Fruit fly (Drosophila melanogaster) whole organism, embryonic: ENCODE measurements around the gene CG17163.
A peak's percentile ranks its signal among the peaks of the same experiment; 100 is the strongest.

Source experiments
- ATbp ChIP-seq: fragments of 200-800 bp; sonication (Bioruptor generic); optimal IDR thresholded peaks from 2 replicates; lab custom pipeline; 2017; ENCODE audit warnings: missing biosample characterization, mild to moderate bottlenecking, missing genetic modification characterization, missing genetic modification reagents
- CG10979 ChIP-seq: fragments of 200-800 bp; sonication (Bioruptor generic); optimal IDR thresholded peaks from 2 replicates; lab custom pipeline; 2018; ENCODE audit warnings: missing biosample characterization, mild to moderate bottlenecking, missing genetic modification characterization, moderate library complexity
- CG13624 ChIP-seq: fragments of 200-800 bp; sonication (Bioruptor generic); optimal IDR thresholded peaks from 2 replicates; lab custom pipeline; 2016; ENCODE audit warnings: missing biosample characterization, missing genetic modification characterization
- CG15601 ChIP-seq: fragments of 200-800 bp; sonication (Bioruptor generic); optimal IDR thresholded peaks from 3 replicates; lab custom pipeline; 2019; ENCODE audit warnings: missing biosample characterization, mild to moderate bottlenecking, missing genetic modification characterization, moderate library complexity
- CG17568 ChIP-seq: fragments of 200-800 bp; sonication (Bioruptor generic); optimal IDR thresholded peaks from 2 replicates; lab custom pipeline; 2018; ENCODE audit warnings: missing biosample characterization, mild to moderate bottlenecking, missing genetic modification characterization, moderate library complexity
- CG1792 ChIP-seq: fragments of 200-800 bp; sonication (Bioruptor generic); optimal IDR thresholded peaks from 2 replicates; lab custom pipeline; 2016; ENCODE audit warnings: missing biosample characterization, missing genetic modification characterization
- CG18262 ChIP-seq: fragments of 200-800 bp; optimal IDR thresholded peaks from 3 replicates; lab custom pipeline; 2019; ENCODE audit warnings: missing biosample characterization, mild to moderate bottlenecking, missing genetic modification characterization, moderate library complexity
- CG2678 ChIP-seq: fragments of 200-800 bp; sonication (Bioruptor generic); optimal IDR thresholded peaks from 3 replicates; lab custom pipeline; 2019; ENCODE audit warnings: missing biosample characterization, mild to moderate bottlenecking, missing genetic modification characterization, moderate library complexity
- CG3065 ChIP-seq: fragments of 200-800 bp; sonication (Bioruptor generic); optimal IDR thresholded peaks from 2 replicates; lab custom pipeline; 2016; ENCODE audit warnings: missing biosample characterization, missing genetic modification characterization
- CG32767 ChIP-seq: fragments of 200-800 bp; sonication (Bioruptor generic); IDR thresholded peaks from 2 replicates; pipeline ENCODE4 v1.3.6; 2022; ENCODE audit warnings: missing biosample characterization, missing genetic modification characterization
- CG3281 ChIP-seq: fragments of 200-800 bp; sonication (Bioruptor generic); optimal IDR thresholded peaks from 3 replicates; lab custom pipeline; 2017; ENCODE audit warnings: missing biosample characterization, mild to moderate bottlenecking, missing genetic modification characterization
- CG5180 ChIP-seq: fragments of 200-800 bp; sonication (Bioruptor generic); optimal IDR thresholded peaks from 3 replicates; lab custom pipeline; 2017; ENCODE audit warnings: missing biosample characterization, missing genetic modification characterization, mild to moderate bottlenecking, moderate library complexity, missing genetic modification reagents
- CG5245 ChIP-seq: fragments of 200-800 bp; sonication (Bioruptor generic); optimal IDR thresholded peaks from 3 replicates; lab custom pipeline; 2016; ENCODE audit warnings: missing biosample characterization, missing genetic modification characterization
- CG7271 ChIP-seq: fragments of 200-800 bp; sonication (Bioruptor generic); optimal IDR thresholded peaks from 2 replicates; lab custom pipeline; 2018; ENCODE audit warnings: missing biosample characterization, mild to moderate bottlenecking, missing genetic modification characterization, moderate library complexity
- CG8924 ChIP-seq: fragments of 200-800 bp; optimal IDR thresholded peaks from 3 replicates; lab custom pipeline; 2019; ENCODE audit warnings: missing biosample characterization, mild to moderate bottlenecking, missing genetic modification characterization, moderate library complexity
- CHES-1-like ChIP-seq: fragments of 200-800 bp; sonication (Bioruptor generic); optimal IDR thresholded peaks from 2 replicates; lab custom pipeline; 2016; ENCODE audit warnings: missing biosample characterization, missing genetic modification characterization
- CoRest ChIP-seq: fragments of 200-800 bp; sonication (Bioruptor generic); optimal IDR thresholded peaks from 3 replicates; lab custom pipeline; 2018; ENCODE audit warnings: missing biosample characterization, mild to moderate bottlenecking, missing genetic modification characterization, moderate library complexity
- D19B ChIP-seq: fragments of 200-800 bp; sonication (Bioruptor generic); optimal IDR thresholded peaks from 2 replicates; lab custom pipeline; 2017; ENCODE audit warnings: missing biosample characterization, mild to moderate bottlenecking, missing genetic modification characterization
- Deaf1 ChIP-seq: fragments of 200-800 bp; optimal IDR thresholded peaks from 3 replicates; lab custom pipeline; 2019; ENCODE audit warnings: missing biosample characterization, mild to moderate bottlenecking, missing genetic modification characterization, moderate library complexity
- Dfd ChIP-seq, 2 experiments: fragments of >200 bp; optimal IDR thresholded peaks; 2 replicates each; lab custom pipeline; 2017; ENCODE audit warnings: missing biosample characterization in 2 of 2, missing genetic modification characterization in 2 of 2
- Doc2 ChIP-seq: fragments of 200-800 bp; sonication (Bioruptor generic); IDR thresholded peaks from 2 replicates; pipeline ENCODE4 v1.3.6; 2022; ENCODE audit warnings: missing biosample characterization, missing genetic modification characterization
- Ets65A ChIP-seq: fragments of 200-800 bp; sonication (Bioruptor generic); peaks from one replicate; lab custom pipeline; 2016; ENCODE audit warnings: missing biosample characterization, missing genetic modification characterization
- Fer1 ChIP-seq: fragments of 200-800 bp; sonication (Bioruptor generic); optimal IDR thresholded peaks from 2 replicates; lab custom pipeline; 2017; ENCODE audit warnings: missing biosample characterization, mild to moderate bottlenecking, missing genetic modification characterization
- GATAe ChIP-seq: fragments of 200-800 bp; sonication (Bioruptor generic); conservative IDR thresholded peaks from 2 replicates; pipeline ENCODE4 v1.3.6; 2022; ENCODE audit warnings: missing biosample characterization, missing genetic modification characterization
- H2.0 ChIP-seq: fragments of 200-800 bp; sonication (Bioruptor generic); IDR thresholded peaks from 2 replicates; pipeline ENCODE4 v1.3.6; 2022; ENCODE audit warnings: missing biosample characterization, missing genetic modification characterization
- Neu2 ChIP-seq: fragments of 200-800 bp; sonication (Bioruptor generic); optimal IDR thresholded peaks from 3 replicates; lab custom pipeline; 2016; ENCODE audit warnings: missing biosample characterization, missing genetic modification characterization, borderline replicate concordance
- Opbp ChIP-seq: fragments of 200-800 bp; sonication (Bioruptor generic); IDR thresholded peaks from 3 replicates; pipeline ENCODE4 v1.3.6; 2022; ENCODE audit warnings: missing biosample characterization, missing genetic modification characterization; ENCODE audit not compliant: partially characterized antibody
- Optix ChIP-seq: fragments of 200-800 bp; sonication (Bioruptor generic); IDR thresholded peaks from 3 replicates; pipeline ENCODE4 v1.3.6; 2022; ENCODE audit warnings: missing biosample characterization, missing genetic modification characterization
- Pdp1 ChIP-seq, 2 experiments: fragments of 200-800 bp; sonication (Bioruptor generic); optimal IDR thresholded peaks; 3 replicates each; lab custom pipeline; 2016; ENCODE audit warnings: missing biosample characterization in 2 of 2, missing genetic modification characterization in 2 of 2, mild to moderate bottlenecking in 1 of 2, moderate library complexity in 1 of 2
- Stat92E ChIP-seq, 3 experiments: fragments of >200 bp in 2 of 3; fragments of 200-800 bp in 1 of 3; sonication (Bioruptor generic) in 1 of 3; optimal IDR thresholded peaks; 2 replicates each; lab custom pipeline; 2017 to 2019; ENCODE audit warnings: missing biosample characterization in 3 of 3, missing genetic modification characterization in 3 of 3, mild to moderate bottlenecking in 1 of 3, moderate library complexity in 1 of 3
- ac ChIP-seq: fragments of 200-800 bp; sonication (Bioruptor generic); optimal IDR thresholded peaks from 3 replicates; lab custom pipeline; 2017; ENCODE audit warnings: missing biosample characterization, mild to moderate bottlenecking, missing genetic modification characterization
- al ChIP-seq: fragments of 200-800 bp; sonication (Bioruptor generic); IDR thresholded peaks from 2 replicates; pipeline ENCODE4 v1.3.6; 2022; ENCODE audit warnings: missing biosample characterization, missing genetic modification characterization
- ase ChIP-seq: fragments of 200-800 bp; sonication (Bioruptor generic); IDR thresholded peaks from 3 replicates; pipeline ENCODE4 v1.3.6; 2022; ENCODE audit warnings: missing biosample characterization, missing genetic modification characterization
- ato ChIP-seq: fragments of 200-800 bp; sonication (Bioruptor generic); IDR thresholded peaks from 2 replicates; pipeline ENCODE4 v1.3.6; 2022; ENCODE audit warnings: missing biosample characterization, missing genetic modification characterization; ENCODE audit not compliant: partially characterized antibody
- bsh ChIP-seq, 2 experiments: fragments of 200-800 bp; sonication (Bioruptor generic); optimal IDR thresholded peaks; 2 replicates each; lab custom pipeline; 2017 to 2018; ENCODE audit warnings: mild to moderate bottlenecking in 2 of 2, missing biosample characterization in 2 of 2, missing genetic modification characterization in 2 of 2, moderate library complexity in 1 of 2
- chinmo ChIP-seq: fragments of 200-800 bp; sonication (Bioruptor generic); IDR thresholded peaks from 4 replicates; pipeline ENCODE4 v1.3.6; 2022; ENCODE audit warnings: missing biosample characterization, missing genetic modification characterization; ENCODE audit not compliant: partially characterized antibody
- dmrt11E ChIP-seq: fragments of 200-800 bp; sonication (Bioruptor generic); optimal IDR thresholded peaks from 3 replicates; lab custom pipeline; 2018; ENCODE audit warnings: missing biosample characterization, mild to moderate bottlenecking, missing genetic modification characterization, moderate library complexity
- emc ChIP-seq: fragments of 200-800 bp; sonication (Bioruptor generic); optimal IDR thresholded peaks from 2 replicates; lab custom pipeline; 2016; ENCODE audit warnings: missing biosample characterization, missing genetic modification characterization
- fd102C ChIP-seq: fragments of 200-800 bp; sonication (Bioruptor generic); optimal IDR thresholded peaks from 2 replicates; lab custom pipeline; 2018; ENCODE audit warnings: missing biosample characterization, mild to moderate bottlenecking, missing genetic modification characterization, moderate library complexity
- gce ChIP-seq: fragments of 200-800 bp; sonication (Bioruptor generic); IDR thresholded peaks from 3 replicates; pipeline ENCODE4 v1.3.6; 2022; ENCODE audit warnings: missing biosample characterization, missing genetic modification characterization
- gfzf ChIP-seq: fragments of 200-800 bp; sonication (Bioruptor generic); optimal IDR thresholded peaks from 2 replicates; lab custom pipeline; 2016; ENCODE audit warnings: missing biosample characterization, mild to moderate bottlenecking, missing genetic modification characterization, moderate library complexity
- grn ChIP-seq: fragments of 200-800 bp; sonication (Bioruptor generic); optimal IDR thresholded peaks from 3 replicates; lab custom pipeline; 2017; ENCODE audit warnings: missing biosample characterization, missing genetic modification characterization
- gsb ChIP-seq: fragments of 200-800 bp; sonication (Bioruptor generic); IDR thresholded peaks from 2 replicates; pipeline ENCODE4 v1.3.6; 2022; ENCODE audit warnings: missing biosample characterization, missing genetic modification characterization
- kni ChIP-seq: fragments of 200-800 bp; sonication (Bioruptor generic); optimal IDR thresholded peaks from 3 replicates; lab custom pipeline; 2017; ENCODE audit warnings: mild to moderate bottlenecking, missing biosample characterization, missing genetic modification reagents, missing genetic modification characterization
- nom ChIP-seq: fragments of 200-800 bp; sonication (Bioruptor generic); optimal IDR thresholded peaks from 2 replicates; lab custom pipeline; 2017; ENCODE audit warnings: missing biosample characterization, missing genetic modification characterization, mild to moderate bottlenecking, moderate library complexity, missing genetic modification reagents
- pb ChIP-seq: fragments of 200-800 bp; sonication (Bioruptor generic); optimal IDR thresholded peaks from 3 replicates; lab custom pipeline; 2016; ENCODE audit warnings: missing biosample characterization, missing genetic modification characterization
- phol ChIP-seq: fragments of 200-800 bp; sonication (Bioruptor generic); optimal IDR thresholded peaks from 3 replicates; lab custom pipeline; 2018; ENCODE audit warnings: missing biosample characterization, mild to moderate bottlenecking, missing genetic modification characterization, moderate library complexity
- ro ChIP-seq: fragments of 200-800 bp; sonication (Bioruptor generic); IDR thresholded peaks from 2 replicates; pipeline ENCODE4 v1.3.6; 2022; ENCODE audit warnings: missing biosample characterization, missing genetic modification characterization
- sens ChIP-seq: fragments of 200-800 bp; sonication (Bioruptor generic); peaks from one replicate; lab custom pipeline; 2016; ENCODE audit warnings: missing biosample characterization, missing genetic modification characterization
- zf30C ChIP-seq: fragments of 200-800 bp; sonication (Bioruptor generic); optimal IDR thresholded peaks from 3 replicates; lab custom pipeline; 2018; ENCODE audit warnings: missing biosample characterization, mild to moderate bottlenecking, missing genetic modification characterization

The CG17163 gene

DNA sequence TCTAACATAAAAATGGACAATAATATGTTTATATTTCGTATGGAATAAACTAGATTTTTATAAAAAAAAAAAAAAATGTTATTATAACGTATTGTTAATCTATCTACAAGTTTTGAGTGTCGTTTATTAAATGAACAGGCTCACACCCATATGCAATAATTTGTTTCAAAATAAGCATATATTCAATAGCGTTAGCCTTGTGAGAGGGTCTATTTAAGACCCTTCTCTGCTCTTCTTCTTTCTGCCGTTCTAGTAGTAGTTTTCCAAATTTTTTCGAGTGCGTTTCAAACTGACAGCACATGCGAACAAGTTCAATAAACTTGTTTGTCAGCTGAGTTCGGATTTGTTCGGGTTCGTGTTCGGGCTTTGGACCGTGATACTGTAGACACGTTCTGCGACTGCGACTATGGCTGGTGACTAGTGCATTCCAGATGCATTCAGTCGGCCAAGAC is 11.2 kb downstream of the CG17163 start (continued):
- TF ChIP-seq grn (GFP tag; lab: Kevin White, UChicago) (no peak), CG7271 (tag; lab: Kevin White, UChicago) (no peak), CHES-1-like (GFP tag; lab: Kevin White, UChicago) (no peak), CoRest (tag; lab: Kevin White, UChicago) (peak; percentile 35), gsb (GFP tag; lab: Robert Waterston, UW) (no peak), Neu2 (GFP tag; lab: Kevin White, UChicago) (no peak), CG15601 (tag; lab: Kevin White, UChicago) (no peak), chinmo (GFP tag; lab: Robert Waterston, UW) (0 out of 4 replicates have a peak, but pooled peaks have one; percentile 55), Ets65A (GFP tag; lab: Kevin White, UChicago) (peak; percentile 25), ro (GFP tag; lab: Robert Waterston, UW) (no peak), CG8924 (no peak), CG1792 (GFP tag; lab: Kevin White, UChicago) (no peak), CG2678 (tag; lab: Kevin White, UChicago) (peak; percentile 26), bsh (GFP tag; optimal IDR thresholded peaks at IDR 0.05; lab: Kevin White, UChicago) (peak in 1 of 2 experiments; percentile 18), al (no peak), CG32767 (GFP tag; lab: Robert Waterston, UW) (no peak), Pdp1 (GFP tag; optimal IDR thresholded peaks at IDR 0.05; lab: Kevin White, UChicago) (no peak), zf30C (GFP tag; lab: Kevin White, UChicago) (peak; percentile 6), phol (tag; lab: Kevin White, UChicago) (peak; percentile 44), gce (GFP tag; lab: Robert Waterston, UW) (no peak), nom (GFP tag; lab: Kevin White, UChicago) (no peak), ATbp (GFP tag; lab: Kevin White, UChicago) (no peak), H2.0 (no peak), pb (no peak), CG13624 (GFP tag; lab: Kevin White, UChicago) (no peak), GATAe (no peak), CG17568 (GFP tag; lab: Kevin White, UChicago) (no peak), CG5245 (GFP tag; lab: Kevin White, UChicago) (no peak), CG5180 (peak; percentile 12), Optix (GFP tag; lab: Robert Waterston, UW) (no peak), Fer1 (GFP tag; lab: Kevin White, UChicago) (no peak), dmrt11E (no peak), CG3281 (GFP tag; lab: Kevin White, UChicago) (no peak), kni (GFP tag; lab: Kevin White, UChicago) (no peak), Opbp (GFP tag; lab: Robert Waterston, UW) (no peak), Doc2 (GFP tag; lab: Robert Waterston, UW) (no peak), ase (GFP tag; lab: Robert Waterston, UW) (no peak), Deaf1 (tag; lab: Kevin White, UChicago) (peak; percentile 86), gfzf (GFP tag; lab: Kevin White, UChicago) (no peak), D19B (no peak), CG3065 (GFP tag; lab: Kevin White, UChicago) (no peak), CG10979 (tag; lab: Kevin White, UChicago) (peak; percentile 19), fd102C (GFP tag; lab: Kevin White, UChicago) (no peak), ac (no peak), ato (GFP tag; lab: Robert Waterston, UW) (no peak), CG18262 (peak; percentile 21), emc (GFP tag; lab: Kevin White, UChicago) (no peak), sens (GFP tag; lab: Kevin White, UChicago) (peak; percentile 66), Stat92E (GFP tag; optimal IDR thresholded peaks at IDR 0.05; lab: Kevin White, UChicago) (no peak), Dfd (GFP tag; optimal IDR thresholded peaks at IDR 0.05; lab: Kevin White, UChicago) (no peak)
